Worm (Caenorhabditis elegans) whole organism, midembryonic: Measurements from ENCODE around the gene B0001.4.

ENCODE experiments used
- flt-1 ChIP-seq: fragments of 200-800 bp; sonication (Bioruptor generic); IDR thresholded peaks from 2 replicates; pipeline ENCODE4 v1.3.6; 2022; ENCODE audit warnings: missing genetic modification characterization, missing compliant biosample characterization
- klf-2 ChIP-seq: fragments of 200-800 bp; sonication (Bioruptor generic); conservative IDR thresholded peaks from 2 replicates; pipeline ENCODE4 v1.3.6; 2022; ENCODE audit warnings: missing genetic modification reagents, missing genetic modification characterization, missing compliant biosample characterization
- med-1 ChIP-seq: sonication (generic microtip); optimal IDR thresholded peaks from 2 replicates; lab custom pipeline; 2017; ENCODE audit warnings: missing genetic modification characterization, mild to moderate bottlenecking, missing compliant biosample characterization, antibody characterized with exemption, missing genetic modification reagents; ENCODE audit not compliant: insufficient read depth
- tab-1 ChIP-seq: fragments of 200-800 bp; sonication (Bioruptor generic); IDR thresholded peaks from 2 replicates; pipeline ENCODE4 v1.3.6; 2022; ENCODE audit warnings: missing genetic modification characterization, missing compliant biosample characterization
- ztf-29 ChIP-seq: fragments of 200-800 bp; sonication (Bioruptor generic); IDR thresholded peaks from 2 replicates; pipeline ENCODE4 v1.3.6; 2022; ENCODE audit warnings: missing genetic modification reagents, missing genetic modification characterization, missing compliant biosample characterization

- TF ChIP-seq ztf-29 (GFP tag; lab: Robert Waterston, UW), result no peak
- TF ChIP-seq klf-2, result no peak
- no peak for TF ChIP-seq med-1
- no peak for TF ChIP-seq flt-1
- TF ChIP-seq tab-1 (GFP tag; lab: Robert Waterston, UW), result no peak
Measured at ce11 chrIV:12109743-12110142, 28.2 kb downstream of the B0001.4 start.
